Worm (Caenorhabditis elegans): Measurements from ENCODE around the gene sprr-3.

The sprr-3 gene

DNA sequence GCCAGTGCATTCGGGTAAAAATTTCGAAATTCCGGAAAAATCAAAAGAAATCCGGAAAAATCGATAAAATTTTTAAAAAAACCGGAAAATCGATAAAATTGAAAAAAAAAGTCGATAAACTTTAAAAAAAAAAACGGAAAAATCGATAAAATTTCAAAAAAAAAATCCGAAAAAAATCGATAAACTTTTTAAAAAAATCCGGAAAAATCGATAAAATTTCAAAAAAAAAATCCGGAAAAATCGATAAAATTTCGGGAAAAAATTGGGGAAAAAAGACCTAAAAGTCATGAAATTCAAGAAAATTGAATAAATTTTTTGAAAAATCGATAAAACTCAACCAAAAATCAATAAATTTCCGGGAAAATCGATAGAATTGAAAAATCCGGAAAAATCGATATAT, 15.3 kb upstream of the sprr-3 start (continued):
- TF ChIP-seq cebp-1 (GFP tag; IDR thresholded peaks at IDR 0.05): no peak
- TF ChIP-seq cebp-1 (tag; optimal IDR thresholded peaks at IDR 0.05): no peak

DNA sequence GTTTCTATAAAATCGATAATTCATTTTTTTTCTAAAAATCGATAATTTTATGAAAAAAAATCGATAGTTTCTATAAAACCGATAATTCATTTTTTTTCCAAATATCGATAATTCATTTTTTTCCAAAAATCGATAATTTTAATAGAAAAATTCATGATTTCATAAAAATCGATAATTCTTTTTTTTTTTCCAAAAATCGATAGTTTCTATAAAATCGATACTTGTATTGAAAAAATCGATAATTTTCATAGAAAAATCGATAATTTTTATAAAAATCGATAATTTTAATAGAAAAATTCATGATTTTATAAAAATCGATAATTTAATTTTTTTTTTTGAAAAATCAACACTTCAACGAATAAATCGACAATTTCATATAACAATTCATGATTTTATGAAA, 12.8 kb upstream of the sprr-3 start:
- TF ChIP-seq tlf-1 (GFP tag; optimal IDR thresholded peaks at IDR 0.05): no peak
- no peak for TF ChIP-seq D2030.7 (GFP tag; IDR thresholded peaks at IDR 0.05)
- no peak for TF ChIP-seq F22D6.2 (tag; optimal IDR thresholded peaks at IDR 0.05)
- no peak for TF ChIP-seq ZK185.1 (tag; optimal IDR thresholded peaks at IDR 0.05; ENCODE audit: poor library complexity, severe bottlenecking)

DNA sequence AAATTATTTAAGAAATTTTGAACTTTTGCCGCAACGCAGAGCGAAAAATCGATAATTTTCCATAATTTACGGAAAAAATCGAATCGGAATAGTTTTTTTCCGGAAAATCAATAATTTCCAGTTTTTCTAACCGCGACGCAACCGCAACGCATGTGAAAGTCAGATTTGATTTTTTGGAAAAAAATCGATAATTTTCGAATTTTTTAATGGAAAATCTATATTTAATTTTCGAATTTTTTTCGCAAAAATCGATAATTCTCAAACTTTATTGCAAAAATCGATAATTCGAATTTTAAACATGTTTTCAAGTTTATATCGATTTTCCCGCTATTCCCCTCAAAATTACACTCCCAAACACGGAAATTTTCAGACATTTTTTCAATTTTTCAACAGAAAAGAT, 11.8 kb upstream of the sprr-3 start:
- TF ChIP-seq F22D6.2 (tag; optimal IDR thresholded peaks at IDR 0.05) (no peak), ceh-58 (GFP tag; IDR thresholded peaks at IDR 0.05) (no peak), T26A5.8 (tag; optimal IDR thresholded peaks at IDR 0.05) (no peak), mes-4 (tag; optimal IDR thresholded peaks at IDR 0.05) (no peak), athp-1 (tag; optimal IDR thresholded peaks at IDR 0.05) (no peak), sptf-2 (GFP tag; optimal IDR thresholded peaks at IDR 0.05) (no peak), nfya-1 (tag; optimal IDR thresholded peaks at IDR 0.05; ENCODE audit: borderline replicate concordance, insufficient read depth) (no peak), pbrm-1 (GFP tag; IDR thresholded peaks at IDR 0.05) (no peak), cebp-2 (GFP tag; IDR thresholded peaks at IDR 0.05) (no peak), snpc-1.3 (tag; optimal IDR thresholded peaks at IDR 0.05; ENCODE audit: insufficient read depth) (no peak), Y56A3A.18 (GFP tag; IDR thresholded peaks at IDR 0.05) (no peak), dox-1 (GFP tag; IDR thresholded peaks at IDR 0.05) (no peak), K12H6.12 (tag; optimal IDR thresholded peaks at IDR 0.05) (no peak), hsf-1 (GFP tag; IDR thresholded peaks at IDR 0.05) (no peak), ceh-40 (GFP tag; IDR thresholded peaks at IDR 0.05) (no peak), ztf-3 (GFP tag; optimal IDR thresholded peaks at IDR 0.05) (no peak), mxl-1 (tag; optimal IDR thresholded peaks at IDR 0.05) (no peak), snpc-1.1 (tag; optimal IDR thresholded peaks at IDR 0.05; ENCODE audit: insufficient read depth) (no peak)

DNA sequence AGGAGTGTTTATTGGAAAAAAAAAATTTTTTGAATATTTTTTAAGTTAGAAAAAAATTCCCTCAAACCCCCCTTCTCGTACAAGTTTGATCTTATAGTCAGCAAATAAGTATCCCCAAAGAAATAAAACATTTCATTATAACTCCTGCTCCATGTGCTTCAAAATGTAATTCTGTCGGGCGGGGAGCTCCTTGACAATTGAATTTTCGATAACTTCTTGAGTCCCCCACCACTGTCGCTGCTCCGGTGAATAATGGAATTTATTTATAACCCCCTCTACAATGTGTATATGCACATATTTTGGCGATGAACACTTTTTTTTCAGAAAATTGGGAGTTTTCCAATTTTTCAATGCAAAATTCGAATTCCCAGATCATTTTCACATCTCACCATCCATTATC, 4.4 kb upstream of the sprr-3 start:
- TF ChIP-seq ztf-18 (tag; optimal IDR thresholded peaks at IDR 0.05): no peak
- TF ChIP-seq tbp1 (GFP tag; optimal IDR thresholded peaks at IDR 0.05): no peak
- no peak for TF ChIP-seq ztf-22 (GFP tag; optimal IDR thresholded peaks at IDR 0.05)

DNA sequence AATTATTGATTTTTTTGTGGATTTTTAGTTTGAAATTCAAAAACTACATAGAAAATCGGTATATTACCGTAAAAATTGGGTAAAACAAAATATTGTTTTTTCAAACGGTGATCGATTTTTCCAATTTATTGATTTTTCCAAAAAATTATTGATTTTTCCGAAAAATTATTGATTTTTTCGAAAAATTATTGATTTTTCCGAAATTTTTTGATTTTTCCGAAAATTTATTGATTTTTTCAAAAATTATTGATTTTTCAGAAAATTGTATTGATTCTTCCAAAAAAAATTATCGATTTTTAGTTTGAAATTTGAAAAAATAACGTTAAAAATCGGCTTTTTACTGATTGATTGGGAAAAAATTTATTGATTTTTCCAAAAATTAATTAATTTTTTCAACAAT, 6.7 kb downstream of the sprr-3 start:
- TF ChIP-seq rcor-1 (GFP tag; IDR thresholded peaks at IDR 0.05): no peak
- no peak for TF ChIP-seq pbrm-1 (GFP tag; IDR thresholded peaks at IDR 0.05)
- no peak for TF ChIP-seq ceh-79 (tag; optimal IDR thresholded peaks at IDR 0.05)
- no peak for TF ChIP-seq D2030.7 (GFP tag; IDR thresholded peaks at IDR 0.05)
- no peak for TF ChIP-seq snpc-1.1 (tag; optimal IDR thresholded peaks at IDR 0.05; ENCODE audit: insufficient read depth)
- no peak for TF ChIP-seq let-526 (GFP tag; IDR thresholded peaks at IDR 0.05)

DNA sequence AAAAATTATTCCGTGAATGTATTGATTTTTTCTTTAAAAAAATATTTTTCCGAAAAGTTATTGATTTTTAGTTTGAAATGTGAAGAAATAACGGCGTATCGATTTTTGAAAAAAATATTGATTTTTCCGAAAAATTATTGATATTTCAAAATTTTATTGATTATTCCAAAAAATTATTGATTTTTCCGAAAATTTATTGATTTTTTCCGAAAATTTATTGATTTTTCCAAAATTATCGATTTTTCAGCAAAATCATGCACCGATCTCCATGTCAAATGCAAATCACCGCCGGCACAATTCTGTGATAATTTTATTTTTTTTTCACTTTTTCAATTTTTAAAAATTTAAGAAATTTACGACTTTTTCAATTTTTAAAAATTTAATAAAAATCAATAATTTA, 7.4 kb downstream of the sprr-3 start:
- no peak for TF ChIP-seq nhr-90 (tag; optimal IDR thresholded peaks at IDR 0.05)
- TF ChIP-seq Y53G8AR.9 (GFP tag; conservative IDR thresholded peaks at IDR 0.05): no peak
- no peak for TF ChIP-seq F10E7.11 (tag; optimal IDR thresholded peaks at IDR 0.05)
- TF ChIP-seq dpff-1 (tag; optimal IDR thresholded peaks at IDR 0.05): no peak
- no peak for TF ChIP-seq gei-17 (GFP tag; optimal IDR thresholded peaks at IDR 0.05)
- TF ChIP-seq efl-1 (GFP tag; optimal IDR thresholded peaks at IDR 0.05): no peak
- TF ChIP-seq ceh-27 (GFP tag; optimal IDR thresholded peaks at IDR 0.05): no peak
- TF ChIP-seq snpc-1.3 (tag; optimal IDR thresholded peaks at IDR 0.05; ENCODE audit: insufficient read depth): no peak
- TF ChIP-seq ceh-100 (GFP tag; IDR thresholded peaks at IDR 0.05): no peak
- TF ChIP-seq T26A5.8 (tag; optimal IDR thresholded peaks at IDR 0.05): no peak
- no peak for TF ChIP-seq D2030.7 (GFP tag; IDR thresholded peaks at IDR 0.05)
- TF ChIP-seq lir-1 (GFP tag; conservative IDR thresholded peaks at IDR 0.05): no peak
- TF ChIP-seq bed-2 (GFP tag; IDR thresholded peaks at IDR 0.05): no peak
